Worm (Caenorhabditis elegans) whole organism, L3 larva: ENCODE measurements around the gene msrp-7.

Source experiments
- R02D3.7 ChIP-seq: fragments of 150-350 bp; optimal IDR thresholded peaks from 2 replicates; lab custom pipeline; 2014; ENCODE audit warnings: missing biosample characterization, missing genetic modification characterization
- ZK546.5 ChIP-seq: sonication (generic microtip); optimal IDR thresholded peaks from 2 replicates; lab custom pipeline; 2017; ENCODE audit warnings: missing biosample characterization, missing genetic modification characterization
- aly-2 ChIP-seq: fragments of 150-350 bp; optimal IDR thresholded peaks from 2 replicates; lab custom pipeline; 2014; ENCODE audit warnings: missing biosample characterization, missing genetic modification characterization
- ama-1 ChIP-seq: fragments of 150-350 bp; optimal IDR thresholded peaks from 2 replicates; lab custom pipeline; 2018
- ceh-16 ChIP-seq: sonication (generic microtip); optimal IDR thresholded peaks from 2 replicates; lab custom pipeline; 2017; ENCODE audit warnings: missing biosample characterization, missing genetic modification characterization
- ceh-28 ChIP-seq: fragments of 150-350 bp; optimal IDR thresholded peaks from 2 replicates; lab custom pipeline; 2014; ENCODE audit warnings: missing biosample characterization, missing genetic modification reagents, missing genetic modification characterization
- ceh-82 ChIP-seq: fragments of 150-350 bp; optimal IDR thresholded peaks from 2 replicates; lab custom pipeline; 2014; ENCODE audit warnings: missing biosample characterization, missing genetic modification characterization
- ceh-9 ChIP-seq: sonication (generic microtip); optimal IDR thresholded peaks from 2 replicates; lab custom pipeline; 2018; ENCODE audit warnings: missing biosample characterization, missing genetic modification characterization
- daf-12 ChIP-seq: fragments of 150-350 bp; optimal IDR thresholded peaks from 2 replicates; lab custom pipeline; 2014; ENCODE audit warnings: missing biosample characterization, missing genetic modification reagents, missing genetic modification characterization
- egl-5 ChIP-seq: fragments of 150-350 bp; optimal IDR thresholded peaks from 2 replicates; lab custom pipeline; 2017; ENCODE audit warnings: missing biosample characterization, missing genetic modification reagents, missing genetic modification characterization, inconsistent platforms
- elt-1 ChIP-seq: fragments of 150-350 bp; optimal IDR thresholded peaks from 2 replicates; lab custom pipeline; 2014; ENCODE audit warnings: missing biosample characterization, missing genetic modification characterization
- elt-2 ChIP-seq: sonication (generic microtip); optimal IDR thresholded peaks from 2 replicates; lab custom pipeline; 2016; ENCODE audit warnings: missing genetic modification reagents, mild to moderate bottlenecking, missing genetic modification characterization, missing compliant biosample characterization
- eor-1 ChIP-seq, 2 experiments: fragments of 150-350 bp; optimal IDR thresholded peaks; 2 replicates each; lab custom pipeline; 2014 to 2018; ENCODE audit warnings: missing biosample characterization in 2 of 2, missing genetic modification characterization in 2 of 2
- fkh-10 ChIP-seq: sonication (generic microtip); optimal IDR thresholded peaks from 2 replicates; lab custom pipeline; 2017; ENCODE audit warnings: missing biosample characterization, missing genetic modification reagents, missing genetic modification characterization
- fos-1 ChIP-seq: fragments of 150-350 bp; optimal IDR thresholded peaks from 2 replicates; lab custom pipeline; 2014; ENCODE audit warnings: missing biosample characterization, missing genetic modification characterization
- hmg-11 ChIP-seq: sonication (generic microtip); optimal IDR thresholded peaks from 2 replicates; lab custom pipeline; 2016; ENCODE audit warnings: missing genetic modification characterization, missing compliant biosample characterization
- jun-1 ChIP-seq: fragments of 150-350 bp; optimal IDR thresholded peaks from 2 replicates; lab custom pipeline; 2014; ENCODE audit warnings: missing biosample characterization, missing genetic modification reagents, missing genetic modification characterization
- lin-15B ChIP-seq: fragments of 150-350 bp; optimal IDR thresholded peaks from 2 replicates; lab custom pipeline; 2014; ENCODE audit warnings: missing biosample characterization, missing genetic modification characterization
- lin-39 ChIP-seq: fragments of 150-350 bp; optimal IDR thresholded peaks from 2 replicates; lab custom pipeline; 2018; ENCODE audit warnings: missing biosample characterization, missing genetic modification reagents, missing genetic modification characterization
- lsy-12 ChIP-seq: sonication (generic microtip); optimal IDR thresholded peaks from 2 replicates; lab custom pipeline; 2016; ENCODE audit warnings: mild to moderate bottlenecking, missing genetic modification characterization, missing compliant biosample characterization
- mdl-1 ChIP-seq: fragments of 150-350 bp; optimal IDR thresholded peaks from 2 replicates; lab custom pipeline; 2014; ENCODE audit warnings: missing biosample characterization, missing genetic modification characterization
- nfya-1 ChIP-seq: sonication (generic microtip); optimal IDR thresholded peaks from 2 replicates; lab custom pipeline; 2017; ENCODE audit warnings: missing genetic modification characterization, mild to moderate bottlenecking, missing compliant biosample characterization, antibody characterized with exemption, moderate library complexity; ENCODE audit not compliant: insufficient read depth
- nhr-23 ChIP-seq: fragments of 150-350 bp; optimal IDR thresholded peaks from 2 replicates; lab custom pipeline; 2014; ENCODE audit warnings: missing biosample characterization, missing genetic modification reagents, missing genetic modification characterization
- nhr-28 ChIP-seq: fragments of 150-350 bp; optimal IDR thresholded peaks from 2 replicates; lab custom pipeline; 2014; ENCODE audit warnings: missing biosample characterization, missing genetic modification characterization
- nhr-43 ChIP-seq: sonication (generic microtip); optimal IDR thresholded peaks from 2 replicates; lab custom pipeline; 2016; ENCODE audit warnings: mild to moderate bottlenecking, missing genetic modification characterization, missing compliant biosample characterization; ENCODE audit not compliant: poor library complexity, severe bottlenecking
- nhr-67 ChIP-seq: fragments of 150-350 bp; optimal IDR thresholded peaks from 2 replicates; lab custom pipeline; 2014; ENCODE audit warnings: missing biosample characterization, missing genetic modification characterization
- nhr-76 ChIP-seq: fragments of 150-350 bp; sonication (generic microtip); optimal IDR thresholded peaks from 5 replicates; lab custom pipeline; 2014; ENCODE audit warnings: missing biosample characterization, missing genetic modification characterization
- nhr-77 ChIP-seq: fragments of 150-350 bp; optimal IDR thresholded peaks from 2 replicates; lab custom pipeline; 2014; ENCODE audit warnings: missing biosample characterization, missing genetic modification characterization
- pha-4 ChIP-seq: fragments of 150-350 bp; optimal IDR thresholded peaks from 2 replicates; lab custom pipeline; 2014; ENCODE audit warnings: missing biosample characterization, missing genetic modification reagents, missing genetic modification characterization
- sea-2 ChIP-seq: fragments of 150-350 bp; sonication (generic microtip); optimal IDR thresholded peaks from 4 replicates; lab custom pipeline; 2014; ENCODE audit warnings: missing biosample characterization, missing genetic modification reagents, missing genetic modification characterization
- snpc-4 ChIP-seq: fragments of 150-350 bp; optimal IDR thresholded peaks from 2 replicates; lab custom pipeline; 2014; ENCODE audit warnings: missing biosample characterization, missing genetic modification characterization
- tbx-2 ChIP-seq: sonication (generic microtip); optimal IDR thresholded peaks from 2 replicates; lab custom pipeline; 2016; ENCODE audit warnings: mild to moderate bottlenecking, missing genetic modification characterization, missing compliant biosample characterization
- unc-62 ChIP-seq: fragments of 150-350 bp; sonication (generic microtip); optimal IDR thresholded peaks from 4 replicates; lab custom pipeline; 2014; ENCODE audit warnings: missing biosample characterization, missing genetic modification reagents, missing genetic modification characterization
- zag-1 ChIP-seq: fragments of 150-350 bp; optimal IDR thresholded peaks from 2 replicates; lab custom pipeline; 2014; ENCODE audit warnings: missing biosample characterization, missing genetic modification characterization
- ztf-4 ChIP-seq: fragments of 150-350 bp; optimal IDR thresholded peaks from 2 replicates; lab custom pipeline; 2014; ENCODE audit warnings: missing biosample characterization, missing genetic modification characterization

msrp-7 gene

ce11 chrII:10819928-10820423 lies 9.2 kb downstream of the msrp-7 start, which contains the start of gene R06F6.8 (continued):
- peak; percentile 32 for TF ChIP-seq pha-4 (tag; lab: Kevin White, UChicago)
- no peak for TF ChIP-seq ceh-28 (tag; lab: Kevin White, UChicago)
- TF ChIP-seq zag-1 (tag; lab: Kevin White, UChicago), result no peak
- TF ChIP-seq daf-12, result no peak
- TF ChIP-seq elt-1, result no peak
- no peak for TF ChIP-seq nhr-23 (tag; lab: Kevin White, UChicago)
- TF ChIP-seq unc-62 (GFP tag; lab: Kevin White, UChicago), result no peak
- no peak for TF ChIP-seq nhr-76 (tag; lab: Kevin White, UChicago)
- TF ChIP-seq lin-15B (tag; lab: Kevin White, UChicago), result peak; percentile 50
- no peak for TF ChIP-seq ZK546.5 (tag; lab: Kevin White, UChicago)
- no peak for TF ChIP-seq nhr-77 (tag; lab: Kevin White, UChicago)

- TF ChIP-seq ZK546.5 (tag; lab: Kevin White, UChicago) (no peak), nhr-76 (tag; lab: Kevin White, UChicago) (no peak), pha-4 (tag; lab: Kevin White, UChicago) (peak; percentile 11), nfya-1 (no peak), ama-1 (no peak), fos-1 (tag; lab: Kevin White, UChicago) (no peak), ztf-4 (tag; lab: Kevin White, UChicago) (no peak), nhr-28 (tag; lab: Kevin White, UChicago) (no peak), eor-1 (tag; optimal IDR thresholded peaks at IDR 0.05; lab: Kevin White, UChicago) (no peak), elt-2 (tag; lab: Kevin White, UChicago) (peak; percentile 47), nhr-23 (tag; lab: Kevin White, UChicago) (no peak), jun-1 (tag; lab: Kevin White, UChicago) (peak; percentile 3), ceh-9 (tag; lab: Kevin White, UChicago) (no peak), nhr-67 (tag; lab: Kevin White, UChicago) (no peak)
Observed at ce11 chrII:10820679-10821078, 9.9 kb downstream of the msrp-7 start, which contains the start of gene ech-4. Gene ech-4 (plus strand): TSS chrII:10821031.

DNA sequence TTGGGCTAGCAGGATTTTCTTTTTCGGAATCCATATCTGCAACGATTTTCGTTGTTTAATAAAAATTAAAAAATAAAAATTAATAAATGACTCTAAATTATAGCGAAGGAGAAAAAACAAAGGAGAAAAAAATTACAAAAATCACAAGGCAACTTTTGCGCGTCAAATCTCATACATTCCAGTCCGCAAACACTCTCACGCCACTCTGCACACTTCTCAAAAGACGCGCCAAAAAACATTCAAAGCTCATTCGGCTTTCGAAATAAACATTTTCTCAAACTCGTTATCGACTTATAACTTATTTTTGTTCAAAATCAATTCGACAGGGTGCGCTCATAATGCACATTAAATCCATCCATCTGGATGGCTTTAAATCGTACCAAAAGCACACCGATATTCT lies 13.3 kb downstream of the msrp-7 start, which contains the start of the genes R06F6.12 and mix-1:
TSS of gene R06F6.12 (minus strand) at position 36 of the 400 bp plus-strand sequence.
TSS of gene mix-1 (plus strand) at position 201 of the 400 bp plus-strand sequence.
- TF ChIP-seq pha-4 (tag; lab: Kevin White, UChicago), result peak; percentile 74
- peak; percentile 75 for TF ChIP-seq hmg-11 (tag; lab: Kevin White, UChicago)
- peak; percentile 51 for TF ChIP-seq nhr-23 (tag; lab: Kevin White, UChicago)
- no peak for TF ChIP-seq lin-39 (tag; lab: Kevin White, UChicago)
- no peak for TF ChIP-seq zag-1 (tag; lab: Kevin White, UChicago)
- TF ChIP-seq sea-2 (GFP tag; lab: Kevin White, UChicago), result no peak
- TF ChIP-seq lin-15B (tag; lab: Kevin White, UChicago), result peak; percentile 58
- peak; percentile 75 for TF ChIP-seq nfya-1
- no peak for TF ChIP-seq snpc-4 (tag; lab: Kevin White, UChicago)
- peak; percentile 7 for TF ChIP-seq R02D3.7 (tag; lab: Kevin White, UChicago)
- peak; percentile 62 for TF ChIP-seq nhr-43 (tag; lab: Kevin White, UChicago)
- no peak for TF ChIP-seq ztf-4 (tag; lab: Kevin White, UChicago)
- no peak for TF ChIP-seq egl-5 (tag; lab: Kevin White, UChicago)
- peak; percentile 8 for TF ChIP-seq elt-2 (tag; lab: Kevin White, UChicago)

DNA sequence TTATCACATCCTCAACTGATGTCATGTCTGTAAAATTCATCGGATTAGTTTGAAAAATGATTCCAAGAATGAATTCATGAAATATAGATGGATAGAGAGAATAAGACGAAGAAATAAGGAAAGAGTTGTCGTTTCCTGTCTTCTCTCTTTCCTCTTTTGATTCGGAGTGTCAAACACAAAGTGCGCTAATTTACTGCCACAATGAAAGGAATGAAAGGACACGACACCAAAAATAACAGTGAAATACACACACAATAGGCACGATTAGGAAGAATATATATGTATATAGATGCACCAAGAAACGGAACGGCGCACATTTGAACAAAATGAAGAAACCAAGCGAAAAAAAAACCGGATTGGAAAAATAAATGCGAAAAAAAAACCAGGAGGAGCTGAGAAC lies 18.3 kb downstream of the msrp-7 start, which contains the start of gene VM106R.1:
TSS of gene VM106R.1 (minus strand) at position 101 of the 400 bp plus-strand sequence.
- TF ChIP-seq lsy-12 (tag; lab: Kevin White, UChicago) (no peak), fkh-10 (GFP tag; lab: Kevin White, UChicago) (no peak), eor-1 (tag; optimal IDR thresholded peaks at IDR 0.05; lab: Kevin White, UChicago) (no peak), mdl-1 (tag; lab: Kevin White, UChicago) (no peak)

DNA sequence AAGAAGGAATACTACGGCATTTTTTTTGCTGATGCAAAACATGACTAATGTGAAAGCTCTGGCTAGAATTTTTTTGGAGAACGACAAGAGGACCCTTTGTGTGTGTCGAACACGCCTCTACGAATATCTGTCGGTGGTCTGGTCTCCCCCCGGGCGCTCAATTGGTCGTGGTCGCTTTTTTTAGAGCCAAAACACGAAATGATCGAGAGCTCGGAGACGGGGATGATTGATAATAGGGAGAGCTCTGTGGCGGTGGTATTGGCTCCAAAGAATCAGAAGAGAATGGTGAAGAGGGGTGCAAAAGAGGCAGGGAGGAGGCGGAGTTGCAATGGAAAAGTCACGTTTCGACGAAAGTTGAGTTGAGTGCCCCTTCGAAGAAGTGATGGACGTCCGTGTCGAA lies 18.8 kb downstream of the msrp-7 start:
- no peak for TF ChIP-seq lsy-12 (tag; lab: Kevin White, UChicago)
- no peak for TF ChIP-seq ceh-82
- no peak for TF ChIP-seq nhr-23 (tag; lab: Kevin White, UChicago)
- no peak for TF ChIP-seq pha-4 (tag; lab: Kevin White, UChicago)
- TF ChIP-seq tbx-2 (tag; lab: Kevin White, UChicago), result no peak
- no peak for TF ChIP-seq snpc-4 (tag; lab: Kevin White, UChicago)
- TF ChIP-seq nhr-77 (tag; lab: Kevin White, UChicago), result no peak
- TF ChIP-seq ceh-28 (tag; lab: Kevin White, UChicago), result no peak
- TF ChIP-seq ceh-16, result no peak
- TF ChIP-seq jun-1 (tag; lab: Kevin White, UChicago), result no peak
- no peak for TF ChIP-seq nhr-28 (tag; lab: Kevin White, UChicago)
- peak; percentile 84 for TF ChIP-seq lin-39 (tag; lab: Kevin White, UChicago)
- TF ChIP-seq nhr-76 (tag; lab: Kevin White, UChicago), result no peak
- TF ChIP-seq nhr-67 (tag; lab: Kevin White, UChicago), result no peak
- peak; percentile 24 for TF ChIP-seq nfya-1
- no peak for TF ChIP-seq aly-2
